Fruit fly (Drosophila melanogaster): Measurements from ENCODE around the gene CG5402.
A peak's percentile ranks its signal among the peaks of the same experiment; 100 is the strongest.

CG5402 gene

DNA sequence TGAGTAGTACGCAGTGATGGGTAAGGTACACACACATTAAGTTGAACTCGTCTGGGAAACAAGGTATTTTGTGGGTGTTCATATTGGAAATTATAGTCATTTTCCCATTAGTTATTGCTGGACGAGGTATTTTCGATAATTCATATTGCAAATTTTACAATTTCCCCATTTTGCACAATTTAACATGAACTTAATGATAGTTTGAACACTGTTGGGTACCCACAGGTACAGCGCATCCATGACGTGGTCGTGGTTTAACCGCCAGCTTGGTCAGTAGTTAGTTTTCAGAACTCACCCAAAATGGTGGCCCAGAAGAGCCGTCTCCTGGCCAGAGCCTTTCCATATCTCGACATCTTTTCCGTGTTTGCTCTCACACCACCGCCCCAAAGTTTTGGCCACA lies 39.4 kb upstream of the CG5402 start, which contains the start of gene Gr98b (continued):
- no peak for TF ChIP-seq CG11247 (GFP tag; IDR thresholded peaks at IDR 0.05)
- TF ChIP-seq ap (GFP tag; IDR thresholded peaks at IDR 0.05) = no peak
- TF ChIP-seq CG3407 (GFP tag; optimal IDR thresholded peaks at IDR 0.05) = no peak

DNA sequence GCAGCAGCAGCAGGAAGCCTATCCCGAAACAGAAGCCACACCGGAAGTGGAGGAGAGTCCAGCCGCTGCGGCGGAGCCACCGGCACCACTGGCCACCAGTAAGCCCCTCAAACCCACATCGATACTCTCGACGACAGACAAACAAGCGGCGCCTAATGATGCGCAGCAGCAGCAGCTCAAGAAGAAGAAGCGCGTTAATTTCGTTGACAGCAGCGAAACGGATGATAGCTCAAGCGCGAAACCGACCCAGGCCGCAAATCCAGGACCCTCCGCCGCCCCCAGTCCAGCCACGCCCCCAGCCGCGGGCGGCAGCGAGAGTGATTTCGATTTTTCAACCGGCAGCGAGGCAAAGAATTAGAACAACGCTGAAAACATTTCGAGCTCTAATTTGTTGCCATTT lies 30.5 kb upstream of the CG5402 start:
- TF ChIP-seq bsh (GFP tag; optimal IDR thresholded peaks at IDR 0.05) = no peak

DNA sequence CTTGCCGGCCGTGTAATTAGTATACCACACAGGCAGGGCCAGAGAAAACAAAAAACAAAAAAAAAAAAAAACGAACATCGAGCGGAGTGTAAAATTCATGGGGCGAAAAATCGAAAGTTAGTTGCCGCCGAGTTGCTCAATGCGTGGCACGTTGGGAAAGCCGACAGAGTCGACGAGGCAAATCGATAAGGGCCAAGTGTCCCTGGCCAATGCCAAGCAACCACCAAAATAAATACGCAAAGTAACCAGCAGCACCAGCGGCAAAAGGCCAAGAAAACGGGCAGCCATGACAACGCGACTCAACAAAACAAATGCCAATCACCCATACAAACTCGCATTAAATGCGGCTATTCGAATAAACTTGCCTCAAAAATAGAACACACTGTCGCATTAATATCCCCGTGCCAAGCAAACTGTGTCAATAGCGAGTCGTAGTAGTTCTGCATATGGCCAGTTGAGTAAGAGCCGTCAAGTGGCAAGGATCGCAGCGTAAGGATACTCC lies 17.7 kb upstream of the CG5402 start, which contains the start of gene CG12885:
Gene CG12885, plus strand, starts transcription at position 452 of the 502 bp plus-strand sequence.
- TF ChIP-seq Rfx (GFP tag; IDR thresholded peaks at IDR 0.05) (peak; percentile 60), tup (GFP tag; optimal IDR thresholded peaks at IDR 0.05) (no peak), CG6689 (GFP tag; IDR thresholded peaks at IDR 0.05) (no peak), Atf6 (GFP tag; IDR thresholded peaks at IDR 0.05) (no peak), CG2712 (tag; optimal IDR thresholded peaks at IDR 0.05) (no peak), ac (GFP tag; optimal IDR thresholded peaks at IDR 0.05) (no peak), Camta (GFP tag; optimal IDR thresholded peaks at IDR 0.05) (no peak), Oaz (GFP tag; IDR thresholded peaks at IDR 0.05) (no peak), grau (tag; optimal IDR thresholded peaks at IDR 0.05) (no peak), zf30C (GFP tag; optimal IDR thresholded peaks at IDR 0.05) (no peak), jumu (GFP tag; optimal IDR thresholded peaks at IDR 0.05) (no peak), E2f2 (GFP tag; IDR thresholded peaks at IDR 0.05) (no peak), CG9727 (GFP tag; optimal IDR thresholded peaks at IDR 0.05) (no peak), CG4328 (GFP tag; optimal IDR thresholded peaks at IDR 0.05) (no peak), onecut (GFP tag; IDR thresholded peaks at IDR 0.05) (peak; percentile 93), trem (tag; optimal IDR thresholded peaks at IDR 0.05) (no peak), pros (GFP tag; optimal IDR thresholded peaks at IDR 0.05) (peak; percentile 11), ATbp (GFP tag; optimal IDR thresholded peaks at IDR 0.05) (no peak)

DNA sequence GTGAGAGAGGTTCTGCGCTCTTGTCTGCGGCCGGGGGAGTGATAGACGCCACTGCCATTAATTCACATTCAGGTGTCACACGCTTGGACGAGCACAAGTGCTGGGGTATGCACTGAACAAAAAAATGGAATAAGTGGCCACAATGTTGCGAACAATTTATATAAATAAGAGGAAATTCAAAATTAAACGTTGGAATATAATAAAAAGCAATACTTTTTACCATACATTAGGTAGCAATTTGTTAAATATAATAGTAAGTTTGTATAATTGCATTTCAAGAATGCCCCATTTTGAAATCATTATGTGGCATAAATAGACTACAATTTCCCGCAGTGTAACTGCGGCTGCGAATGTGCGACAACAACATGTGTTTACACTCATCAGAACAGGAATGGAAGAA lies 17.1 kb upstream of the CG5402 start:
- TF ChIP-seq Hr78 (GFP tag; optimal IDR thresholded peaks at IDR 0.05) = no peak
- TF ChIP-seq CG16815 (GFP tag; optimal IDR thresholded peaks at IDR 0.05) = no peak
- no peak for TF ChIP-seq CG4707 (GFP tag; optimal IDR thresholded peaks at IDR 0.05)
- TF ChIP-seq CG4730 (GFP tag; IDR thresholded peaks at IDR 0.05) = no peak
- TF ChIP-seq Camta (GFP tag; optimal IDR thresholded peaks at IDR 0.05) = no peak
- TF ChIP-seq pzg (GFP tag; optimal IDR thresholded peaks at IDR 0.05) = no peak
- TF ChIP-seq CG10267 (tag; optimal IDR thresholded peaks at IDR 0.05) = no peak
- peak; percentile 45 for TF ChIP-seq CG11504 (tag; optimal IDR thresholded peaks at IDR 0.05)
- TF ChIP-seq CG15696 (tag; optimal IDR thresholded peaks at IDR 0.05) = peak; percentile 11
- TF ChIP-seq ssp (GFP tag; IDR thresholded peaks at IDR 0.05) = no peak
- TF ChIP-seq Ets97D (GFP tag; optimal IDR thresholded peaks at IDR 0.05) = no peak
- no peak for TF ChIP-seq C15 (GFP tag; IDR thresholded peaks at IDR 0.05)
- no peak for TF ChIP-seq CG8765 (GFP tag; IDR thresholded peaks at IDR 0.05)
- TF ChIP-seq sens (GFP tag) = peak; percentile 82
- TF ChIP-seq esg (GFP tag; conservative IDR thresholded peaks at IDR 0.05) = no peak
- 0 out of 3 replicates have a peak, but pooled peaks have one; percentile 30 for TF ChIP-seq dysf (GFP tag; IDR thresholded peaks at IDR 0.05)
- no peak for TF ChIP-seq CG16779 (GFP tag; IDR thresholded peaks at IDR 0.05)
- no peak for TF ChIP-seq Nf-YB (GFP tag; optimal IDR thresholded peaks at IDR 0.05)
- TF ChIP-seq ro (GFP tag; IDR thresholded peaks at IDR 0.05) = no peak
- TF ChIP-seq CG18599 (GFP tag; optimal IDR thresholded peaks at IDR 0.05) = peak; percentile 32
- TF ChIP-seq B-H1 (GFP tag; IDR thresholded peaks at IDR 0.05) = no peak
- TF ChIP-seq phol (tag; optimal IDR thresholded peaks at IDR 0.05) = peak; percentile 36
- no peak for TF ChIP-seq pum (GFP tag; optimal IDR thresholded peaks at IDR 0.05)
- no peak for TF ChIP-seq CG10209 (GFP tag; optimal IDR thresholded peaks at IDR 0.05)
- peak; percentile 41 for TF ChIP-seq lmd (GFP tag; IDR thresholded peaks at IDR 0.05)
- no peak for TF ChIP-seq Xbp1 (GFP tag; optimal IDR thresholded peaks at IDR 0.05)
- TF ChIP-seq Nf-YA (GFP tag; IDR thresholded peaks at IDR 0.05) = no peak

Measured in whole organism, embryonic.